Fruit fly (Drosophila melanogaster) whole organism, wandering third instar larva: ENCODE data around the gene Tk.

ENCODE experiments used
- Abd-B ChIP-seq: fragments of >200 bp; optimal IDR thresholded peaks from 2 replicates; lab custom pipeline; 2017; ENCODE audit warnings: missing biosample characterization, missing genetic modification characterization
- dsf ChIP-seq: sonication (Bioruptor generic); optimal IDR thresholded peaks from 2 replicates; lab custom pipeline; 2016; ENCODE audit warnings: missing biosample characterization, missing genetic modification characterization, borderline replicate concordance
- ey ChIP-seq: fragments of 200-800 bp; sonication (Bioruptor generic); optimal IDR thresholded peaks from 2 replicates; lab custom pipeline; 2016; ENCODE audit warnings: missing biosample characterization, missing genetic modification characterization
- foxo ChIP-seq, 2 experiments: fragments of 200-800 bp; sonication (Bioruptor generic); optimal IDR thresholded peaks; 2 replicates in 1 of 2; 3 replicates in 1 of 2; lab custom pipeline; 2016 to 2017; ENCODE audit warnings: missing biosample characterization in 2 of 2, missing genetic modification characterization in 2 of 2
- lola ChIP-seq: fragments of >200 bp; optimal IDR thresholded peaks from 2 replicates; lab custom pipeline; 2017; ENCODE audit warnings: missing biosample characterization, missing genetic modification characterization

DNA sequence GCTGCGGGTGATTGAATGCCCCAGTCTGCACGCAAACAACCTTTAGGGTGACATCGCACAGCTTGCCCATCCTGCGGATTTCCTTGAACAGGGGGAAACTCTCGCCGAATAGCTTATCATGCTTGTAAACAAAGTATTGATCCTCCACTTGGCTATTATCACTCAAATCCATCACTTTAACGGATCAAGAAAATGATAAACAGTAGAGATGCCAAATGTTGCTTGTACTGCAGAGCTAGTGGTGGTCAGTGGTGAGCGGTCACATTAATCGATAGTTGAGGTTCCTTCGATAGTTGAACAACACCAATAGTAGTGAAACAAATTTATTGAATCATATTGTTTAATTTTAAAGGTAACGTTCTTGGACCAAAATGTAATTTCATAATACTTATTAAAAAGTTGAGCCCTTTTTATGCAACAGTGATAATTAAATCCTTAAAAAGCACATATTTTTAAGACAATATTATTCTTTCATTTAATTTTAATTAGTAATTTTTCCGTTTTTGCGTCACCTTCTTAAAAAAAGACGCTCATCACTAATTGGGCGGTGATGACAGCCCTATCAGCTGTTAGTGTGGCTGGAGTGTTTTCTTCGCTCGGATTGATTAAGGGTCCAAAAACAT is 5.0 kb upstream of the Tk start, which contains the start of the genes KLHL18 and GCC185:
- peak; percentile 69 for TF ChIP-seq dsf (GFP tag; lab: Kevin White, UChicago)
- TF ChIP-seq lola, result no peak
- TF ChIP-seq ey, result peak; percentile 78
- no peak for TF ChIP-seq Abd-B
- peak in 1 of 2 experiments; percentile 89 for TF ChIP-seq foxo (GFP tag; optimal IDR thresholded peaks at IDR 0.05; lab: Kevin White, UChicago)
